Fruit fly (Drosophila melanogaster) whole organism: Measurements from ENCODE around the gene CG33191.

Source experiments
- CG8478 ChIP-seq: fragments of >200 bp; optimal IDR thresholded peaks from 2 replicates; lab custom pipeline; 2018; ENCODE audit warnings: inconsistent platforms
- Dll ChIP-seq: fragments of >200 bp; optimal IDR thresholded peaks from 2 replicates; lab custom pipeline; 2017
- EcR ChIP-seq, 2 experiments: fragments of >200 bp; optimal IDR thresholded peaks; 2 replicates each; lab custom pipeline; 2017; ENCODE audit warnings: missing biosample characterization in 2 of 2, missing genetic modification characterization in 2 of 2, missing genetic modification reagents in 2 of 2
- pan ChIP-seq: fragments of >200 bp; optimal IDR thresholded peaks from 2 replicates; lab custom pipeline; 2017
- psq ChIP-seq: fragments of >200 bp; optimal IDR thresholded peaks from 2 replicates; lab custom pipeline; 2017
- usp ChIP-seq: fragments of >200 bp; optimal IDR thresholded peaks from 2 replicates; lab custom pipeline; 2017; ENCODE audit warnings: missing biosample characterization, missing genetic modification characterization, mixed read lengths

- TF ChIP-seq Dll (lab: Kevin White, UChicago) (no peak), psq (lab: Kevin White, UChicago) (no peak), CG8478 (no peak), usp (no peak), pan (lab: Kevin White, UChicago) (no peak), EcR (GFP tag; optimal IDR thresholded peaks at IDR 0.05; lab: Kevin White, UChicago) (no peak)
These were observed 39.6 kb downstream of the CG33191 start for dm6 chr3R:8740118-8740517.
